Worm (Caenorhabditis elegans): ENCODE measurements around the gene C26D10.3.

Gene C26D10.3

ce11 chrII:8314768-8315167, 10.4 kb upstream of the C26D10.3 start:
- no peak for TF ChIP-seq madf-6 (GFP tag; IDR thresholded peaks at IDR 0.05)
- TF ChIP-seq ztf-26 (tag; optimal IDR thresholded peaks at IDR 0.05), result no peak
- no peak for TF ChIP-seq F39B2.1 (GFP tag; IDR thresholded peaks at IDR 0.05)
- no peak for TF ChIP-seq B0019.2 (GFP tag; conservative IDR thresholded peaks at IDR 0.05)
- TF ChIP-seq ztf-28 (GFP tag; IDR thresholded peaks at IDR 0.05), result no peak
- TF ChIP-seq lin-26 (GFP tag; IDR thresholded peaks at IDR 0.05), result no peak
- no peak for TF ChIP-seq repo-1 (tag; optimal IDR thresholded peaks at IDR 0.05)
- no peak for TF ChIP-seq attf-3 (GFP tag; conservative IDR thresholded peaks at IDR 0.05)
- TF ChIP-seq ceh-79 (tag; optimal IDR thresholded peaks at IDR 0.05), result no peak
- TF ChIP-seq B0261.1 (tag; optimal IDR thresholded peaks at IDR 0.05), result no peak
- no peak for TF ChIP-seq C17E4.6 (GFP tag; IDR thresholded peaks at IDR 0.05)
- no peak for TF ChIP-seq egl-44 (GFP tag; IDR thresholded peaks at IDR 0.05)
- TF ChIP-seq snpc-1.1 (tag; optimal IDR thresholded peaks at IDR 0.05; ENCODE audit: insufficient read depth), result no peak
- TF ChIP-seq lsl-1 (GFP tag; optimal IDR thresholded peaks at IDR 0.05), result no peak
- no peak for TF ChIP-seq xnd-1 (tag; optimal IDR thresholded peaks at IDR 0.05)
- TF ChIP-seq dpff-1 (tag; optimal IDR thresholded peaks at IDR 0.05), result no peak
- TF ChIP-seq aptf-3 (GFP tag; IDR thresholded peaks at IDR 0.05), result no peak
- TF ChIP-seq B0336.3 (GFP tag; IDR thresholded peaks at IDR 0.05), result no peak
- TF ChIP-seq akir-1 (GFP tag; optimal IDR thresholded peaks at IDR 0.05), result no peak

- TF ChIP-seq hmg-20 (GFP tag; IDR thresholded peaks at IDR 0.05), result no peak
- no peak for TF ChIP-seq ceh-58 (GFP tag; IDR thresholded peaks at IDR 0.05)
- TF ChIP-seq gei-17 (GFP tag; optimal IDR thresholded peaks at IDR 0.05), result no peak
- no peak for TF ChIP-seq cebp-1 (GFP tag; IDR thresholded peaks at IDR 0.05)
- no peak for TF ChIP-seq cebp-1 (tag; optimal IDR thresholded peaks at IDR 0.05)
- TF ChIP-seq zfh-2 (GFP tag; conservative IDR thresholded peaks at IDR 0.05), result no peak
- no peak for TF ChIP-seq snpc-4 (GFP tag; optimal IDR thresholded peaks at IDR 0.05)
- TF ChIP-seq snpc-4 (tag; optimal IDR thresholded peaks at IDR 0.05), result no peak
- TF ChIP-seq attf-6 (GFP tag; IDR thresholded peaks at IDR 0.05), result no peak
- TF ChIP-seq let-607 (tag; optimal IDR thresholded peaks at IDR 0.05), result no peak
- TF ChIP-seq rpc-1 (optimal IDR thresholded peaks at IDR 0.05), result no peak
- TF ChIP-seq rpc-1 (tag; optimal IDR thresholded peaks at IDR 0.05), result no peak
- TF ChIP-seq mes-4 (tag; optimal IDR thresholded peaks at IDR 0.05), result no peak
- TF ChIP-seq chd-7 (tag; optimal IDR thresholded peaks at IDR 0.05), result no peak
- no peak for TF ChIP-seq K11D2.4 (GFP tag; IDR thresholded peaks at IDR 0.05)
- TF ChIP-seq aptf-2 (GFP tag; conservative IDR thresholded peaks at IDR 0.05), result no peak
- no peak for TF ChIP-seq hmg-1.2 (GFP tag; IDR thresholded peaks at IDR 0.05)
- TF ChIP-seq efl-1 (GFP tag; optimal IDR thresholded peaks at IDR 0.05), result no peak
- TF ChIP-seq F52B5.7 (tag; optimal IDR thresholded peaks at IDR 0.05), result no peak
- TF ChIP-seq B0035.1 (tag; optimal IDR thresholded peaks at IDR 0.05), result no peak
- TF ChIP-seq lin-40 (tag; optimal IDR thresholded peaks at IDR 0.05), result no peak
- TF ChIP-seq F10E7.11 (tag; optimal IDR thresholded peaks at IDR 0.05), result no peak
These were observed 8.5 kb upstream of the C26D10.3 start for ce11 chrII:8316701-8317100.

Data from whole organism, young adult.